Worm (Caenorhabditis elegans) whole organism, mixed stage, embryonic: ENCODE results near the gene F35E12.2.

Experiments used
- unc-39 ChIP-seq: fragments of 150-350 bp; optimal IDR thresholded peaks from 2 replicates; lab custom pipeline; 2014; ENCODE audit warnings: missing biosample characterization, missing genetic modification characterization
- unc-62 ChIP-seq: fragments of 150-350 bp; optimal IDR thresholded peaks from 2 replicates; lab custom pipeline; 2014; ENCODE audit warnings: missing biosample characterization, missing genetic modification reagents, missing genetic modification characterization

- TF ChIP-seq unc-62 (GFP tag; lab: Kevin White, UChicago) (no peak), unc-39 (tag; lab: Kevin White, UChicago) (no peak)
These were observed 39.0 kb upstream of the F35E12.2 start for ce11 chrV:13763723-13764122.
